ENCODE assay signal across 5 worm cellular contexts in the genomic region with DNA sequence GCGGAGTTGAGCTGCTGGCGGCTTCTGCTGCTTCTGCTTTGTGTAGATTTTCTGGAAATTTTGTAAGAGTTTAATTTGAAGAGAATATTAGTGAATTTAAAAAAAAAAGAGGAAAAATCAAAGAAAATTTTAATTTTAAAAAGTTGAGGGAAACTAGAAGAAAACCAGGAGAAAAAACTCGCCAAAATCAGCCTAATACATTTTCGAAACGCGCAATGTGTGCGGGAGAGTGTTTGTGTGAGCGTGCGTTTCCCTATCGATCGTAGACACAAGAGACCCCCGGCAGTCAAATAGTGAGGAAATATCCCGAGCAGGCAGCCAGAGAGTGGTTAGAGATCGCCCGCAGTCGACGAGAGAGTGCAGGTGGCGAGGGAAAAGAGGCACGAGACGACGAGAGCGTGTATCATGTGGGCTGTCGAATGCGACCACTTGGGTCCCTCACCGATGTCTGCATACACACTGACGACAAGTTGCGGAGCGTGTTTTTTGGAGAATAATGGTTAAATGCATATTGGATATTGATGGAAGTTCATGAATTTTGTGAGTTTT.
TF ChIP-seq lines count a peak whose summit lies in the region.

A gene (minus strand): TSS at position 51 of the 549 bp plus-strand sequence.

TF ChIP-seq in whole organism, L1 larva, 84 proteins besides CTCF, POLR2A, EP300 and RAD21 (continues in another document):
- TF ChIP-seq hpl-2 (GFP tag; optimal IDR thresholded peaks at IDR 0.05; lab: Kevin White, UChicago), result peak; percentile 81
- TF ChIP-seq fkh-4 (tag; optimal IDR thresholded peaks at IDR 0.05; lab: Kevin White, UChicago; ENCODE audit: borderline replicate concordance), result peak; percentile 35
- peak; percentile 88 for TF ChIP-seq irx-1 (tag; optimal IDR thresholded peaks at IDR 0.05; lab: Kevin White, UChicago)
- TF ChIP-seq pqm-1 (tag; optimal IDR thresholded peaks at IDR 0.05; lab: Kevin White, UChicago), result peak; percentile 54
- TF ChIP-seq lin-14 (GFP tag; optimal IDR thresholded peaks at IDR 0.05; lab: Kevin White, UChicago), result peak; percentile 99
- TF ChIP-seq C16A3.4 (tag; optimal IDR thresholded peaks at IDR 0.05; lab: Kevin White, UChicago), result peak; percentile 92
- no peak for TF ChIP-seq nhr-76 (tag; optimal IDR thresholded peaks at IDR 0.05; lab: Kevin White, UChicago)
- TF ChIP-seq isw-1 (GFP tag; IDR thresholded peaks at IDR 0.05; lab: Robert Waterston, UW), result peak; percentile 91
- TF ChIP-seq nhr-28 (tag; optimal IDR thresholded peaks at IDR 0.05; lab: Kevin White, UChicago), result no peak
- peak; percentile 97 for TF ChIP-seq nhr-85 (tag; lab: Kevin White, UChicago)
- TF ChIP-seq unc-86 (tag; optimal IDR thresholded peaks at IDR 0.05; lab: Kevin White, UChicago), result peak; percentile 96
- TF ChIP-seq dsc-1 (tag; optimal IDR thresholded peaks at IDR 0.05; lab: Kevin White, UChicago), result peak; percentile 95
- no peak for TF ChIP-seq ets-5 (GFP tag; IDR thresholded peaks at IDR 0.05; lab: Robert Waterston, UW)
- TF ChIP-seq elt-2 (tag; optimal IDR thresholded peaks at IDR 0.05; lab: Kevin White, UChicago), result peak; percentile 82
- TF ChIP-seq mab-9 (GFP tag; IDR thresholded peaks at IDR 0.05; lab: Robert Waterston, UW), result peak; percentile 87
- TF ChIP-seq efl-3 (GFP tag; optimal IDR thresholded peaks at IDR 0.05; lab: Kevin White, UChicago), result no peak
- peak; percentile 92 for TF ChIP-seq pax-3 (tag; optimal IDR thresholded peaks at IDR 0.05; lab: Kevin White, UChicago)

TF ChIP-seq in whole organism, L3 larva, 47 proteins besides CTCF, POLR2A, EP300 and RAD21 (continues in another document):
- TF ChIP-seq elt-3 (tag; optimal IDR thresholded peaks at IDR 0.05; lab: Kevin White, UChicago) (peak in 1 of 3 experiments; percentile 20), unc-62 (GFP tag; optimal IDR thresholded peaks at IDR 0.05; lab: Kevin White, UChicago) (peak; percentile 90), jun-1 (tag; optimal IDR thresholded peaks at IDR 0.05; lab: Kevin White, UChicago) (peak; percentile 98), nhr-77 (tag; optimal IDR thresholded peaks at IDR 0.05; lab: Kevin White, UChicago) (peak; percentile 77), nhr-76 (tag; optimal IDR thresholded peaks at IDR 0.05; lab: Kevin White, UChicago) (no peak), nhr-11 (tag; optimal IDR thresholded peaks at IDR 0.05; lab: Kevin White, UChicago) (peak; percentile 71), nhr-67 (tag; optimal IDR thresholded peaks at IDR 0.05; lab: Kevin White, UChicago) (no peak), egl-27 (tag; optimal IDR thresholded peaks at IDR 0.05; lab: Kevin White, UChicago) (peak; percentile 89), ceh-16 (tag; optimal IDR thresholded peaks at IDR 0.05; lab: Kevin White, UChicago) (no peak), fos-1 (tag; optimal IDR thresholded peaks at IDR 0.05; lab: Kevin White, UChicago) (peak; percentile 73), mdl-1 (tag; optimal IDR thresholded peaks at IDR 0.05; lab: Kevin White, UChicago) (peak; percentile 91), zag-1 (tag; optimal IDR thresholded peaks at IDR 0.05; lab: Kevin White, UChicago) (no peak), aly-2 (tag; optimal IDR thresholded peaks at IDR 0.05; lab: Kevin White, UChicago) (no peak), lsy-12 (tag; optimal IDR thresholded peaks at IDR 0.05; lab: Kevin White, UChicago) (peak; percentile 83), pqm-1 (tag; optimal IDR thresholded peaks at IDR 0.05; lab: Kevin White, UChicago) (peak; percentile 81), elt-2 (tag; optimal IDR thresholded peaks at IDR 0.05; lab: Kevin White, UChicago) (peak; percentile 82), mml-1 (tag; optimal IDR thresholded peaks at IDR 0.05; lab: Kevin White, UChicago) (peak; percentile 17), ceh-82 (tag; optimal IDR thresholded peaks at IDR 0.05; lab: Kevin White, UChicago) (peak; percentile 76)

TF ChIP-seq in whole organism, early embryonic, 17 proteins besides CTCF, POLR2A, EP300 and RAD21:
- TF ChIP-seq B0310.2 (tag; optimal IDR thresholded peaks at IDR 0.05; lab: Kevin White, UChicago), result no peak
- TF ChIP-seq hmbx-1 (tag; optimal IDR thresholded peaks at IDR 0.05; lab: Kevin White, UChicago), result no peak
- no peak for TF ChIP-seq pes-1 (GFP tag; IDR thresholded peaks at IDR 0.05; lab: Robert Waterston, UW)
- TF ChIP-seq F13C5.2 (tag; optimal IDR thresholded peaks at IDR 0.05; lab: Kevin White, UChicago), result peak; percentile 70
- TF ChIP-seq hnd-1 (tag; optimal IDR thresholded peaks at IDR 0.05; lab: Kevin White, UChicago), result no peak
- peak; percentile 75 for TF ChIP-seq hmg-4 (GFP tag; optimal IDR thresholded peaks at IDR 0.05; lab: Kevin White, UChicago)
- TF ChIP-seq tra-4 (tag; optimal IDR thresholded peaks at IDR 0.05; lab: Kevin White, UChicago), result no peak
- no peak for TF ChIP-seq scrt-1 (GFP tag; IDR thresholded peaks at IDR 0.05; lab: Robert Waterston, UW)
- no peak for TF ChIP-seq flt-1 (GFP tag; IDR thresholded peaks at IDR 0.05; lab: Robert Waterston, UW)
- TF ChIP-seq aly-1 (tag; optimal IDR thresholded peaks at IDR 0.05; lab: Kevin White, UChicago), result peak; percentile 63
- TF ChIP-seq tbx-37 (GFP tag; conservative IDR thresholded peaks at IDR 0.05; lab: Robert Waterston, UW), result no peak
- no peak for TF ChIP-seq ets-7 (tag; optimal IDR thresholded peaks at IDR 0.05; lab: Kevin White, UChicago)

TF ChIP-seq in whole organism, midembryonic, 9 proteins besides CTCF, POLR2A, EP300 and RAD21:
- no peak; the same call in 1 of the 2 replicates for TF ChIP-seq ztf-29 (GFP tag; IDR thresholded peaks at IDR 0.05; lab: Robert Waterston, UW)
- TF ChIP-seq T22C8.4 (GFP tag; IDR thresholded peaks at IDR 0.05; lab: Robert Waterston, UW), result peak; percentile 85
- TF ChIP-seq cog-1 (tag; optimal IDR thresholded peaks at IDR 0.05; lab: Kevin White, UChicago), result peak; percentile 86
TF ChIP-seq in whole organism, midembryonic: peak in this region for 2.

TF ChIP-seq in whole organism, young adult, 124 proteins besides CTCF, POLR2A, EP300 and RAD21 (continues in another document):
- TF ChIP-seq K11D2.4 (GFP tag; IDR thresholded peaks at IDR 0.05; lab: Robert Waterston, UW) (peak; percentile 89), atf-7 (tag; optimal IDR thresholded peaks at IDR 0.05; lab: Kevin White, UChicago) (peak; percentile 92), ztf-25 (GFP tag; IDR thresholded peaks at IDR 0.05; lab: Robert Waterston, UW) (no peak), F49E8.2 (tag; optimal IDR thresholded peaks at IDR 0.05; lab: Kevin White, UChicago; ENCODE audit: insufficient read depth) (no peak), F55B11.4 (tag; optimal IDR thresholded peaks at IDR 0.05; lab: Kevin White, UChicago; ENCODE audit: borderline replicate concordance, insufficient read depth) (no peak), chd-7 (tag; optimal IDR thresholded peaks at IDR 0.05; lab: Kevin White, UChicago) (peak; percentile 76), somi-1 (GFP tag; optimal IDR thresholded peaks at IDR 0.05; lab: Kevin White, UChicago) (peak; percentile 75), lag-1 (GFP tag; IDR thresholded peaks at IDR 0.05; lab: Robert Waterston, UW) (no peak), fkh-3 (tag; optimal IDR thresholded peaks at IDR 0.05; lab: Kevin White, UChicago) (no peak), zfh-2 (GFP tag; conservative IDR thresholded peaks at IDR 0.05; lab: Robert Waterston, UW) (peak; percentile 97), repo-1 (tag; optimal IDR thresholded peaks at IDR 0.05; lab: Kevin White, UChicago) (peak; percentile 70), tbp1 (GFP tag; optimal IDR thresholded peaks at IDR 0.05; lab: Kevin White, UChicago) (peak; percentile 67), hlh-12 (tag; optimal IDR thresholded peaks at IDR 0.05; lab: Kevin White, UChicago) (no peak), snpc-1.3 (tag; optimal IDR thresholded peaks at IDR 0.05; lab: Kevin White, UChicago; ENCODE audit: insufficient read depth) (no peak), ama-1 (optimal IDR thresholded peaks at IDR 0.05; lab: Kevin White, UChicago) (no peak), ama-1 (GFP tag; optimal IDR thresholded peaks at IDR 0.05; lab: Kevin White, UChicago) (no peak), snpc-1.1 (tag; optimal IDR thresholded peaks at IDR 0.05; lab: Kevin White, UChicago; ENCODE audit: insufficient read depth) (no peak), athp-1 (tag; optimal IDR thresholded peaks at IDR 0.05; lab: Kevin White, UChicago) (peak; percentile 92), F57A8.1 (GFP tag; optimal IDR thresholded peaks at IDR 0.05; lab: Kevin White, UChicago) (no peak), C06A6.2 (GFP tag; conservative IDR thresholded peaks at IDR 0.05; lab: Robert Waterston, UW) (peak; percentile 91), rec-8 (tag; optimal IDR thresholded peaks at IDR 0.05; lab: Kevin White, UChicago) (no peak), attf-3 (GFP tag; conservative IDR thresholded peaks at IDR 0.05; lab: Robert Waterston, UW) (no peak; the same call in 1 of the 2 replicates), ets-4 (GFP tag; optimal IDR thresholded peaks at IDR 0.05; lab: Kevin White, UChicago) (peak; percentile 19), ztf-22 (GFP tag; optimal IDR thresholded peaks at IDR 0.05; lab: Kevin White, UChicago) (peak; percentile 61), nhr-90 (tag; optimal IDR thresholded peaks at IDR 0.05; lab: Kevin White, UChicago) (peak; percentile 44), pha-4 (tag; optimal IDR thresholded peaks at IDR 0.05; lab: Kevin White, UChicago) (peak; percentile 84), madf-10 (tag; optimal IDR thresholded peaks at IDR 0.05; lab: Kevin White, UChicago) (peak; percentile 79), ztf-3 (GFP tag; optimal IDR thresholded peaks at IDR 0.05; lab: Kevin White, UChicago) (no peak), ztf-18 (tag; optimal IDR thresholded peaks at IDR 0.05; lab: Kevin White, UChicago) (peak; percentile 39), Y95B8A.8 (GFP tag; IDR thresholded peaks at IDR 0.05; lab: Robert Waterston, UW) (no peak), K12H6.12 (tag; optimal IDR thresholded peaks at IDR 0.05; lab: Kevin White, UChicago) (peak; percentile 91), Y56A3A.18 (GFP tag; IDR thresholded peaks at IDR 0.05; lab: Robert Waterston, UW) (0 out of 2 replicates have a peak, but pooled peaks have one; percentile 50), lin-54 (GFP tag; optimal IDR thresholded peaks at IDR 0.05; lab: Kevin White, UChicago) (peak; percentile 65), ceh-27 (GFP tag; optimal IDR thresholded peaks at IDR 0.05; lab: Kevin White, UChicago) (peak; percentile 95), madf-3 (GFP tag; IDR thresholded peaks at IDR 0.05; lab: Robert Waterston, UW) (no peak), ztf-26 (tag; optimal IDR thresholded peaks at IDR 0.05; lab: Kevin White, UChicago) (peak; percentile 91), let-526 (GFP tag; IDR thresholded peaks at IDR 0.05; lab: Robert Waterston, UW) (peak; percentile 80; the same call in 1 of the 2 replicates), ceh-40 (GFP tag; IDR thresholded peaks at IDR 0.05; lab: Robert Waterston, UW) (no peak), him-1 (tag; optimal IDR thresholded peaks at IDR 0.05; lab: Kevin White, UChicago) (no peak), F10E7.11 (tag; optimal IDR thresholded peaks at IDR 0.05; lab: Kevin White, UChicago) (no peak), F39B2.1 (GFP tag; IDR thresholded peaks at IDR 0.05; lab: Robert Waterston, UW) (no peak)
